Fruit fly (Drosophila melanogaster) whole organism, embryonic: ENCODE data around the gene Dpy-30L1.
A peak's percentile ranks its signal among the peaks of the same experiment; 100 is the strongest.

Experiments used
- ATbp ChIP-seq: fragments of 200-800 bp; sonication (Bioruptor generic); optimal IDR thresholded peaks from 2 replicates; lab custom pipeline; 2017; ENCODE audit warnings: missing biosample characterization, mild to moderate bottlenecking, missing genetic modification characterization, missing genetic modification reagents
- BEAF-32 ChIP-seq: fragments of 200-800 bp; sonication (Bioruptor generic); optimal IDR thresholded peaks from 3 replicates; lab custom pipeline; 2017; ENCODE audit warnings: missing biosample characterization, missing genetic modification characterization, mild to moderate bottlenecking, moderate library complexity, missing genetic modification reagents
- CG10147 ChIP-seq: fragments of 200-800 bp; sonication (Bioruptor generic); optimal IDR thresholded peaks from 2 replicates; lab custom pipeline; 2019; ENCODE audit warnings: missing biosample characterization, mild to moderate bottlenecking, missing genetic modification characterization, moderate library complexity
- CG10209 ChIP-seq: fragments of 200-800 bp; sonication (Bioruptor generic); optimal IDR thresholded peaks from 3 replicates; lab custom pipeline; 2017; ENCODE audit warnings: missing biosample characterization, mild to moderate bottlenecking, missing genetic modification characterization, missing genetic modification reagents
- CG10654 ChIP-seq: fragments of 200-800 bp; sonication (Bioruptor generic); optimal IDR thresholded peaks from 2 replicates; lab custom pipeline; 2016; ENCODE audit warnings: missing biosample characterization, missing genetic modification characterization
- CG10959 ChIP-seq: fragments of 200-800 bp; sonication (Bioruptor generic); IDR thresholded peaks from 2 replicates; pipeline ENCODE4 v1.3.6; 2022; ENCODE audit warnings: missing biosample characterization, missing genetic modification characterization
- CG11093 ChIP-seq: fragments of 200-800 bp; sonication (Bioruptor generic); IDR thresholded peaks from 3 replicates; pipeline ENCODE4 v1.3.6; 2022; ENCODE audit warnings: missing biosample characterization, missing genetic modification characterization
- CG11695 ChIP-seq: fragments of 200-800 bp; sonication (Bioruptor generic); IDR thresholded peaks from 3 replicates; pipeline ENCODE4 v1.3.6; 2022; ENCODE audit warnings: missing biosample characterization, missing genetic modification characterization
- CG12219 ChIP-seq: fragments of 200-800 bp; sonication (Bioruptor generic); optimal IDR thresholded peaks from 3 replicates; lab custom pipeline; 2018; ENCODE audit warnings: missing biosample characterization, mild to moderate bottlenecking, missing genetic modification characterization
- CG14441 ChIP-seq: fragments of 200-800 bp; sonication (Bioruptor generic); IDR thresholded peaks from 2 replicates; pipeline ENCODE4 v1.3.6; 2022; ENCODE audit warnings: missing biosample characterization, missing genetic modification characterization
- CG16813 ChIP-seq: fragments of 200-800 bp; sonication (Bioruptor generic); IDR thresholded peaks from 3 replicates; pipeline ENCODE4 v1.3.6; 2022; ENCODE audit warnings: missing biosample characterization, missing genetic modification characterization; ENCODE audit not compliant: partially characterized antibody
- CG16863 ChIP-seq: fragments of 200-800 bp; sonication (Bioruptor generic); optimal IDR thresholded peaks from 3 replicates; lab custom pipeline; 2016; ENCODE audit warnings: missing biosample characterization, missing genetic modification characterization
- CG18011 ChIP-seq: fragments of 200-800 bp; sonication (Bioruptor generic); optimal IDR thresholded peaks from 2 replicates; lab custom pipeline; 2017; ENCODE audit warnings: missing biosample characterization, missing genetic modification characterization, mild to moderate bottlenecking, moderate library complexity, missing genotype
- CG2889 ChIP-seq: fragments of 200-800 bp; sonication (Bioruptor generic); IDR thresholded peaks from 3 replicates; pipeline ENCODE4 v1.3.6; 2022; ENCODE audit warnings: missing biosample characterization, missing genetic modification characterization
- CG43689 ChIP-seq: fragments of 200-800 bp; sonication (Bioruptor generic); IDR thresholded peaks from 2 replicates; pipeline ENCODE4 v1.3.6; 2022; ENCODE audit warnings: missing biosample characterization, missing genetic modification characterization
- CG4820 ChIP-seq: fragments of 200-800 bp; sonication (Bioruptor generic); optimal IDR thresholded peaks from 3 replicates; lab custom pipeline; 2016; ENCODE audit warnings: missing biosample characterization, missing genetic modification characterization
- CG6813 ChIP-seq: fragments of 200-800 bp; sonication (Bioruptor generic); optimal IDR thresholded peaks from 2 replicates; lab custom pipeline; 2017; ENCODE audit warnings: missing biosample characterization, missing genetic modification characterization, mild to moderate bottlenecking, moderate library complexity, missing genetic modification reagents
- CG7357 ChIP-seq: fragments of 200-800 bp; sonication (Bioruptor generic); IDR thresholded peaks from 3 replicates; pipeline ENCODE4 v1.3.6; 2022; ENCODE audit warnings: missing biosample characterization, missing genetic modification characterization
- CG7928 ChIP-seq: fragments of 200-800 bp; sonication (Bioruptor generic); optimal IDR thresholded peaks from 2 replicates; lab custom pipeline; 2017; ENCODE audit warnings: missing biosample characterization, mild to moderate bottlenecking, missing genetic modification characterization
- CG8478 ChIP-seq: fragments of >200 bp; optimal IDR thresholded peaks from 2 replicates; lab custom pipeline; 2018
- CG8765 ChIP-seq: fragments of 200-800 bp; sonication (Bioruptor generic); IDR thresholded peaks from 2 replicates; pipeline ENCODE4 v1.3.6; 2022; ENCODE audit warnings: missing biosample characterization, missing genetic modification characterization
- Dbx ChIP-seq: fragments of 200-800 bp; sonication (Bioruptor generic); IDR thresholded peaks from 3 replicates; pipeline ENCODE4 v1.3.6; 2022; ENCODE audit warnings: missing biosample characterization, missing genetic modification characterization
- Doc2 ChIP-seq: fragments of 200-800 bp; sonication (Bioruptor generic); IDR thresholded peaks from 2 replicates; pipeline ENCODE4 v1.3.6; 2022; ENCODE audit warnings: missing biosample characterization, missing genetic modification characterization
- Fer1 ChIP-seq: fragments of 200-800 bp; sonication (Bioruptor generic); optimal IDR thresholded peaks from 2 replicates; lab custom pipeline; 2017; ENCODE audit warnings: missing biosample characterization, mild to moderate bottlenecking, missing genetic modification characterization
- HmgD ChIP-seq: fragments of 200-800 bp; sonication (Bioruptor generic); optimal IDR thresholded peaks from 3 replicates; lab custom pipeline; 2016; ENCODE audit warnings: missing biosample characterization, missing genetic modification characterization
- Jarid2 ChIP-seq: fragments of 200-800 bp; sonication (Bioruptor generic); optimal IDR thresholded peaks from 3 replicates; lab custom pipeline; 2017; ENCODE audit warnings: mild to moderate bottlenecking, missing biosample characterization, missing genetic modification reagents, missing genetic modification characterization
- Lpt ChIP-seq: fragments of >200 bp; optimal IDR thresholded peaks from 2 replicates; lab custom pipeline; 2018; ENCODE audit warnings: missing biosample characterization, missing genetic modification characterization
- NFAT ChIP-seq: fragments of 200-800 bp; sonication (Bioruptor generic); IDR thresholded peaks from 2 replicates; pipeline ENCODE4 v1.3.6; 2022; ENCODE audit warnings: missing biosample characterization, missing genetic modification characterization
- Rfx ChIP-seq: fragments of 200-800 bp; sonication (Bioruptor generic); IDR thresholded peaks from 2 replicates; pipeline ENCODE4 v1.3.6; 2022; ENCODE audit warnings: missing biosample characterization, missing genetic modification characterization
- Trl ChIP-seq, 3 experiments: fragments of >200 bp in 2 of 3; fragments of 200-800 bp in 1 of 3; sonication (Bioruptor generic) in 1 of 3; optimal IDR thresholded peaks; 2 replicates in 1 of 3; 3 replicates in 2 of 3; lab custom pipeline; 2016 to 2017; ENCODE audit warnings: missing biosample characterization in 1 of 3, missing genetic modification characterization in 1 of 3
- Xrp1 ChIP-seq: fragments of 200-800 bp; sonication (Bioruptor generic); IDR thresholded peaks from 2 replicates; pipeline ENCODE4 v1.3.6; 2022; ENCODE audit warnings: missing biosample characterization, missing genetic modification characterization
- az2 ChIP-seq: fragments of 200-800 bp; sonication (Bioruptor generic); optimal IDR thresholded peaks from 3 replicates; lab custom pipeline; 2016; ENCODE audit warnings: missing biosample characterization, missing genetic modification characterization
- chn ChIP-seq: fragments of 200-800 bp; sonication (Bioruptor generic); optimal IDR thresholded peaks from 2 replicates; lab custom pipeline; 2016; ENCODE audit warnings: missing biosample characterization, missing genetic modification characterization
- corto ChIP-seq: fragments of 200-800 bp; sonication (Bioruptor generic); optimal IDR thresholded peaks from 2 replicates; lab custom pipeline; 2016; ENCODE audit warnings: missing biosample characterization, mild to moderate bottlenecking, missing genetic modification characterization, moderate library complexity
- croc ChIP-seq: fragments of 200-800 bp; sonication (Bioruptor generic); conservative IDR thresholded peaks from 3 replicates; pipeline ENCODE4 v1.3.6; 2022; ENCODE audit warnings: missing biosample characterization, missing genetic modification characterization
- dimm ChIP-seq: fragments of 200-800 bp; sonication (Bioruptor generic); IDR thresholded peaks from 2 replicates; pipeline ENCODE4 v1.3.6; 2022; ENCODE audit warnings: missing biosample characterization, missing genetic modification characterization
- dysf ChIP-seq: fragments of 200-800 bp; sonication (Bioruptor generic); IDR thresholded peaks from 3 replicates; pipeline ENCODE4 v1.3.6; 2022; ENCODE audit warnings: missing biosample characterization, missing genetic modification characterization
- eve ChIP-seq, 2 experiments: fragments of >200 bp; optimal IDR thresholded peaks; 2 replicates each; lab custom pipeline; 2017; ENCODE audit warnings: missing biosample characterization in 2 of 2, missing genetic modification characterization in 2 of 2
- gcm2 ChIP-seq: fragments of 200-800 bp; sonication (Bioruptor generic); optimal IDR thresholded peaks from 2 replicates; lab custom pipeline; 2016; ENCODE audit warnings: missing biosample characterization, missing genetic modification characterization
- hkb ChIP-seq, 2 experiments: fragments of 200-800 bp in 1 of 2; fragments of >200 bp in 1 of 2; sonication (Bioruptor generic) in 1 of 2; IDR thresholded peaks in 1 of 2; optimal IDR thresholded peaks in 1 of 2; 2 replicates each; pipeline versions ENCODE4 v1.3.6 to Lab custom; 2017 to 2022; ENCODE audit warnings: missing biosample characterization in 1 of 2, missing genetic modification characterization in 1 of 2
- insv ChIP-seq, 2 experiments: fragments of 200-800 bp; sonication (Bioruptor generic); optimal IDR thresholded peaks; 3 replicates each; lab custom pipeline; 2016 to 2018; ENCODE audit warnings: missing biosample characterization in 2 of 2, missing genetic modification characterization in 2 of 2
- pfk ChIP-seq: fragments of 200-800 bp; sonication (Bioruptor generic); optimal IDR thresholded peaks from 2 replicates; lab custom pipeline; 2018; ENCODE audit warnings: missing biosample characterization, mild to moderate bottlenecking, missing genetic modification characterization, moderate library complexity
- sim ChIP-seq: fragments of 200-800 bp; sonication (Bioruptor generic); IDR thresholded peaks from 2 replicates; pipeline ENCODE4 v1.3.6; 2022; ENCODE audit warnings: missing biosample characterization, missing genetic modification characterization
- sisA ChIP-seq: fragments of 200-800 bp; sonication (Bioruptor generic); IDR thresholded peaks from 2 replicates; pipeline ENCODE4 v1.3.6; 2022; ENCODE audit warnings: missing biosample characterization, missing genetic modification characterization
- tgo ChIP-seq: fragments of 200-800 bp; sonication (Bioruptor generic); IDR thresholded peaks from 3 replicates; pipeline ENCODE4 v1.3.6; 2022; ENCODE audit warnings: missing biosample characterization, missing genetic modification characterization
- twi ChIP-seq: fragments of 200-800 bp; optimal IDR thresholded peaks from 2 replicates; lab custom pipeline; 2019; ENCODE audit warnings: missing biosample characterization, mild to moderate bottlenecking, missing genetic modification characterization, moderate library complexity
- unc-4 ChIP-seq: fragments of 200-800 bp; sonication (Bioruptor generic); IDR thresholded peaks from 2 replicates; pipeline ENCODE4 v1.3.6; 2022; ENCODE audit warnings: missing biosample characterization, missing genetic modification characterization; ENCODE audit not compliant: partially characterized antibody
- vvl ChIP-seq: fragments of 200-800 bp; sonication (Bioruptor generic); IDR thresholded peaks from 2 replicates; pipeline ENCODE4 v1.3.6; 2022; ENCODE audit warnings: missing biosample characterization, missing genetic modification characterization
- wek ChIP-seq: fragments of 200-800 bp; sonication (Bioruptor generic); optimal IDR thresholded peaks from 3 replicates; lab custom pipeline; 2018; ENCODE audit warnings: missing biosample characterization, mild to moderate bottlenecking, missing genetic modification characterization, moderate library complexity
- zen2 ChIP-seq: fragments of 200-800 bp; sonication (Bioruptor generic); IDR thresholded peaks from 3 replicates; pipeline ENCODE4 v1.3.6; 2022; ENCODE audit warnings: missing biosample characterization, missing genetic modification characterization; ENCODE audit not compliant: partially characterized antibody
- zf30C ChIP-seq: fragments of 200-800 bp; sonication (Bioruptor generic); optimal IDR thresholded peaks from 3 replicates; lab custom pipeline; 2018; ENCODE audit warnings: missing biosample characterization, mild to moderate bottlenecking, missing genetic modification characterization

The Dpy-30L1 gene

DNA sequence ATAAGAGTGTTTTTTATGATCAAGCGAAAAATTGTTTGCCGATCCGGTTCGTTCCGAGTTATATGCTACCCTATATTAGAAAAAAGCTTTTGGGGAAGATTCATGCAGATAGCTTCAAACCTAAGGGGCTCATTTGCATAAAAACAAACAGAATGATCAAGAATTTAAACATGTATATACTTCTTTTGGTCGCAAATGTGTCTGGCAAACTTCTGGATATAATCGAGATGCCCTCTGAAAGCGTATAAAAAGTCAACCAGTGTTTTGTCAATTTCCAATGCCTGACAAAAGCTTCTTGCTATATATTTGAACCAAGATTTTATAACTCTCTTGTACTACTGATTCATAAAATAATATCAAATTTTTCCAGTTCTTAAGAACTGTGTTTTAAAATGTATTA is 46.8 kb upstream of the Dpy-30L1 start (continued):
- TF ChIP-seq Trl (optimal IDR thresholded peaks at IDR 0.05; lab: Kevin White, UChicago), result no peak
- TF ChIP-seq Trl (GFP tag; optimal IDR thresholded peaks at IDR 0.05; lab: Kevin White, UChicago), result no peak
- TF ChIP-seq CG7928, result no peak
- TF ChIP-seq CG7357 (GFP tag; lab: Robert Waterston, UW), result no peak
- no peak for TF ChIP-seq chn (GFP tag; lab: Kevin White, UChicago)
- no peak for TF ChIP-seq CG10147 (GFP tag; lab: Kevin White, UChicago)
- TF ChIP-seq HmgD (GFP tag; lab: Kevin White, UChicago), result no peak
- no peak for TF ChIP-seq Xrp1 (GFP tag; lab: Robert Waterston, UW)
- TF ChIP-seq dysf (GFP tag; lab: Robert Waterston, UW), result 0 out of 3 replicates have a peak, but pooled peaks have one; percentile 14
- no peak for TF ChIP-seq zf30C (GFP tag; lab: Kevin White, UChicago)
- TF ChIP-seq CG10209, result peak; percentile 5
- TF ChIP-seq insv (GFP tag; optimal IDR thresholded peaks at IDR 0.05; lab: Kevin White, UChicago), result no peak
- TF ChIP-seq ATbp, result no peak
- TF ChIP-seq tgo (GFP tag; lab: Robert Waterston, UW), result no peak
- no peak for TF ChIP-seq unc-4 (GFP tag; lab: Robert Waterston, UW)
- TF ChIP-seq Rfx (GFP tag; lab: Robert Waterston, UW), result peak; percentile 27; the same call in 1 of the 2 replicates
- no peak for TF ChIP-seq eve (GFP tag; optimal IDR thresholded peaks at IDR 0.05; lab: Kevin White, UChicago)
- TF ChIP-seq CG4820 (GFP tag; lab: Kevin White, UChicago), result no peak
- TF ChIP-seq Jarid2, result no peak
- TF ChIP-seq zen2 (GFP tag; lab: Robert Waterston, UW), result no peak
- no peak for TF ChIP-seq wek (GFP tag; lab: Kevin White, UChicago)
- no peak for TF ChIP-seq BEAF-32 (GFP tag; lab: Kevin White, UChicago)
- TF ChIP-seq Doc2 (GFP tag; lab: Robert Waterston, UW), result no peak
- no peak for TF ChIP-seq CG16813 (GFP tag; lab: Robert Waterston, UW)
- TF ChIP-seq CG43689 (GFP tag; lab: Robert Waterston, UW), result no peak
- TF ChIP-seq CG10959 (GFP tag; lab: Robert Waterston, UW), result no peak
- no peak for TF ChIP-seq corto (GFP tag; lab: Kevin White, UChicago)
- no peak for TF ChIP-seq CG10654 (GFP tag; lab: Kevin White, UChicago)
- no peak for TF ChIP-seq Fer1 (GFP tag; lab: Kevin White, UChicago)
- no peak for TF ChIP-seq dimm (GFP tag; lab: Robert Waterston, UW)
- no peak for TF ChIP-seq CG2889 (GFP tag; lab: Robert Waterston, UW)
- no peak for TF ChIP-seq CG6813 (GFP tag; lab: Kevin White, UChicago)
- no peak for TF ChIP-seq Lpt
- TF ChIP-seq az2 (GFP tag; lab: Kevin White, UChicago), result no peak
- no peak for TF ChIP-seq croc (GFP tag; lab: Robert Waterston, UW)
- no peak for TF ChIP-seq CG11093 (GFP tag; lab: Robert Waterston, UW)
- TF ChIP-seq gcm2 (GFP tag; lab: Kevin White, UChicago), result no peak
- TF ChIP-seq hkb (optimal IDR thresholded peaks at IDR 0.05; lab: Kevin White, UChicago), result no peak
- no peak for TF ChIP-seq hkb (GFP tag; IDR thresholded peaks at IDR 0.05; lab: Robert Waterston, UW)
- 0 out of 3 replicates have a peak, but pooled peaks have one; percentile 15 for TF ChIP-seq Dbx (GFP tag; lab: Robert Waterston, UW)
- peak; percentile 95 for TF ChIP-seq CG18011 (GFP tag; lab: Kevin White, UChicago)
- no peak for TF ChIP-seq CG16863 (GFP tag; lab: Kevin White, UChicago)
- TF ChIP-seq CG14441 (GFP tag; lab: Robert Waterston, UW), result no peak
- TF ChIP-seq pfk (GFP tag; lab: Kevin White, UChicago), result no peak
- TF ChIP-seq CG12219 (GFP tag; lab: Kevin White, UChicago), result no peak
- TF ChIP-seq CG8765 (GFP tag; lab: Robert Waterston, UW), result no peak
- no peak for TF ChIP-seq twi (tag; lab: Kevin White, UChicago)
- peak; percentile 72 for TF ChIP-seq vvl (GFP tag; lab: Robert Waterston, UW)
- no peak for TF ChIP-seq CG8478 (lab: Kevin White, UChicago)
- TF ChIP-seq sisA (GFP tag; lab: Robert Waterston, UW), result peak; percentile 26; the same call in 1 of the 2 replicates
- TF ChIP-seq NFAT (GFP tag; lab: Robert Waterston, UW), result peak; percentile 18
- TF ChIP-seq CG11695 (GFP tag; lab: Robert Waterston, UW), result no peak
- TF ChIP-seq sim, result no peak
